Worm (Caenorhabditis elegans) whole organism, midembryonic: ENCODE measurements around the gene osg-1.

Experiments
- T22C8.4 ChIP-seq: fragments of 200-800 bp; sonication (Bioruptor generic); IDR thresholded peaks from 2 replicates; pipeline ENCODE4 v1.3.6; 2022; ENCODE audit warnings: missing genetic modification characterization, missing compliant biosample characterization
- flt-1 ChIP-seq: fragments of 200-800 bp; sonication (Bioruptor generic); IDR thresholded peaks from 2 replicates; pipeline ENCODE4 v1.3.6; 2022; ENCODE audit warnings: missing genetic modification characterization, missing compliant biosample characterization
- med-1 ChIP-seq: sonication (generic microtip); optimal IDR thresholded peaks from 2 replicates; lab custom pipeline; 2017; ENCODE audit warnings: missing genetic modification characterization, mild to moderate bottlenecking, missing compliant biosample characterization, antibody characterized with exemption, missing genetic modification reagents; ENCODE audit not compliant: insufficient read depth
- ref-1 ChIP-seq: fragments of 200-800 bp; sonication (Bioruptor generic); conservative IDR thresholded peaks from 2 replicates; pipeline ENCODE4 v1.3.6; 2022; ENCODE audit warnings: missing genetic modification reagents, missing genetic modification characterization, missing compliant biosample characterization
- tab-1 ChIP-seq: fragments of 200-800 bp; sonication (Bioruptor generic); IDR thresholded peaks from 2 replicates; pipeline ENCODE4 v1.3.6; 2022; ENCODE audit warnings: missing genetic modification characterization, missing compliant biosample characterization
- ztf-23 ChIP-seq: fragments of 200-800 bp; sonication (Bioruptor generic); IDR thresholded peaks from 2 replicates; pipeline ENCODE4 v1.3.6; 2022; ENCODE audit warnings: missing genetic modification reagents, missing genetic modification characterization, missing compliant biosample characterization
- ztf-29 ChIP-seq: fragments of 200-800 bp; sonication (Bioruptor generic); IDR thresholded peaks from 2 replicates; pipeline ENCODE4 v1.3.6; 2022; ENCODE audit warnings: missing genetic modification reagents, missing genetic modification characterization, missing compliant biosample characterization

- TF ChIP-seq ref-1, result no peak
- TF ChIP-seq ztf-23 (GFP tag; lab: Robert Waterston, UW), result no peak
- TF ChIP-seq flt-1, result no peak
- no peak for TF ChIP-seq tab-1 (GFP tag; lab: Robert Waterston, UW)
- TF ChIP-seq T22C8.4, result no peak
- TF ChIP-seq ztf-29 (GFP tag; lab: Robert Waterston, UW), result no peak
- no peak for TF ChIP-seq med-1 (GFP tag; lab: Kevin White, UChicago)
These were observed 21.3 kb downstream of the osg-1 start, which contains the start of gene D1044.7 for ce11 chrIII:5508669-5509068.
